Worm (Caenorhabditis elegans) whole organism, L4 larva: ENCODE data around the gene F46F2.3.

Experiments
- D1046.2 ChIP-seq: fragments of 200-800 bp; sonication (Bioruptor generic); IDR thresholded peaks from 2 replicates; pipeline ENCODE4 v1.3.6; 2022; ENCODE audit warnings: missing genetic modification characterization, missing compliant biosample characterization
- F44E2.7 ChIP-seq: fragments of 200-800 bp; sonication (Bioruptor generic); IDR thresholded peaks from 2 replicates; pipeline ENCODE4 v2.1.2; 2022; ENCODE audit warnings: missing genetic modification characterization, missing compliant biosample characterization
- T20F7.1 ChIP-seq: fragments of 200-800 bp; sonication (Bioruptor generic); optimal IDR thresholded peaks from 2 replicates; lab custom pipeline; 2018; ENCODE audit warnings: mild to moderate bottlenecking, missing genetic modification characterization, missing compliant biosample characterization
- aha-1 ChIP-seq: fragments of 150-350 bp; peaks from one replicate; lab custom pipeline; 2014; ENCODE audit warnings: missing biosample characterization, missing genetic modification characterization
- ama-1 ChIP-seq: fragments of 150-350 bp; optimal IDR thresholded peaks from 2 replicates; lab custom pipeline; 2014; ENCODE audit warnings: inconsistent platforms, mixed read lengths
- attf-4 ChIP-seq: sonication (generic microtip); optimal IDR thresholded peaks from 3 replicates; lab custom pipeline; 2017; ENCODE audit warnings: missing biosample characterization, missing genetic modification characterization
- ceh-20 ChIP-seq: fragments of 200-800 bp; sonication (Bioruptor generic); IDR thresholded peaks from 2 replicates; pipeline ENCODE4 v1.3.6; 2022; ENCODE audit warnings: missing genetic modification reagents, missing genetic modification characterization, missing compliant biosample characterization
- ceh-28 ChIP-seq: fragments of 150-350 bp; optimal IDR thresholded peaks from 2 replicates; lab custom pipeline; 2014; ENCODE audit warnings: missing biosample characterization, missing genetic modification reagents, missing genetic modification characterization
- ceh-32 ChIP-seq: sonication (generic microtip); optimal IDR thresholded peaks from 2 replicates; lab custom pipeline; 2016; ENCODE audit warnings: mild to moderate bottlenecking, missing genetic modification characterization, missing compliant biosample characterization; ENCODE audit not compliant: poor library complexity
- daf-12 ChIP-seq: fragments of 150-350 bp; optimal IDR thresholded peaks from 2 replicates; lab custom pipeline; 2014; ENCODE audit warnings: missing biosample characterization, missing genetic modification reagents, missing genetic modification characterization
- daf-16 ChIP-seq, 3 experiments: sonication (generic microtip); optimal IDR thresholded peaks; 2 replicates each; lab custom pipeline; 2016 to 2017; ENCODE audit warnings: missing genetic modification characterization in 3 of 3, missing genetic modification reagents in 3 of 3, mild to moderate bottlenecking in 2 of 3, missing compliant biosample characterization in 2 of 3, missing biosample characterization in 1 of 3, moderate library complexity in 1 of 3
- daf-8 ChIP-seq: fragments of 200-800 bp; sonication (Bioruptor generic); IDR thresholded peaks from 2 replicates; pipeline ENCODE4 v1.3.6; 2022; ENCODE audit warnings: missing genetic modification characterization, missing compliant biosample characterization
- dmd-6 ChIP-seq: fragments of 200-800 bp; sonication (Bioruptor generic); IDR thresholded peaks from 2 replicates; pipeline ENCODE4 v1.3.6; 2022; ENCODE audit warnings: missing genetic modification reagents, missing genetic modification characterization, missing compliant biosample characterization
- dmd-9 ChIP-seq: fragments of 200-800 bp; sonication (Bioruptor generic); IDR thresholded peaks from 2 replicates; pipeline ENCODE4 v1.3.6; 2022; ENCODE audit warnings: missing genetic modification reagents, missing genetic modification characterization, missing compliant biosample characterization
- dve-1 ChIP-seq: sonication (generic microtip); optimal IDR thresholded peaks from 2 replicates; lab custom pipeline; 2017; ENCODE audit warnings: antibody characterized with exemption, mild to moderate bottlenecking, missing genetic modification characterization, missing compliant biosample characterization; ENCODE audit not compliant: insufficient read depth
- fkh-10 ChIP-seq: fragments of 150-350 bp; optimal IDR thresholded peaks from 2 replicates; lab custom pipeline; 2014; ENCODE audit warnings: missing biosample characterization, missing genetic modification reagents, missing genetic modification characterization
- hif-1 ChIP-seq, 2 experiments: sonication (generic microtip); optimal IDR thresholded peaks; 2 replicates each; lab custom pipeline; 2016 to 2017; ENCODE audit warnings: missing compliant biosample characterization in 2 of 2, missing genetic modification characterization in 2 of 2, missing genetic modification reagents in 2 of 2, missing genotype in 2 of 2, mild to moderate bottlenecking in 1 of 2
- hlh-11 ChIP-seq: fragments of 200-800 bp; sonication (Bioruptor generic); optimal IDR thresholded peaks from 2 replicates; lab custom pipeline; 2018; ENCODE audit warnings: mild to moderate bottlenecking, missing genetic modification characterization, missing compliant biosample characterization
- hlh-30 ChIP-seq: sonication (generic microtip); optimal IDR thresholded peaks from 2 replicates; lab custom pipeline; 2017; ENCODE audit warnings: antibody characterized with exemption, mild to moderate bottlenecking, missing genetic modification characterization, missing compliant biosample characterization; ENCODE audit not compliant: insufficient read depth
- hmg-1.1 ChIP-seq: fragments of 200-800 bp; sonication (Bioruptor generic); IDR thresholded peaks from 2 replicates; pipeline ENCODE4 v1.3.6; 2022; ENCODE audit warnings: missing genetic modification reagents, missing genetic modification characterization, missing compliant biosample characterization
- lin-15B ChIP-seq: fragments of 150-350 bp; sonication (generic microtip); optimal IDR thresholded peaks from 3 replicates; lab custom pipeline; 2014; ENCODE audit warnings: missing biosample characterization, missing genetic modification characterization
- lin-29 ChIP-seq: fragments of 200-800 bp; sonication (Bioruptor generic); IDR thresholded peaks from 2 replicates; pipeline ENCODE4 v1.3.6; 2022; ENCODE audit warnings: missing genetic modification reagents, missing genetic modification characterization, missing compliant biosample characterization
- lin-39 ChIP-seq: fragments of 150-350 bp; optimal IDR thresholded peaks from 2 replicates; lab custom pipeline; 2014; ENCODE audit warnings: missing biosample characterization, missing genetic modification reagents, missing genetic modification characterization
- lsy-2 ChIP-seq, 2 experiments: fragments of 150-350 bp in 1 of 2; sonication (generic microtip) in 1 of 2; optimal IDR thresholded peaks; 2 replicates each; lab custom pipeline; 2014 to 2017; ENCODE audit warnings: missing biosample characterization in 2 of 2, missing genetic modification characterization in 2 of 2
- nhr-10 ChIP-seq: fragments of 150-350 bp; optimal IDR thresholded peaks from 2 replicates; lab custom pipeline; 2014; ENCODE audit warnings: missing biosample characterization, missing genetic modification characterization
- nhr-111 ChIP-seq: fragments of 200-800 bp; sonication (Bioruptor generic); optimal IDR thresholded peaks from 2 replicates; lab custom pipeline; 2018; ENCODE audit warnings: mild to moderate bottlenecking, missing genetic modification characterization, missing compliant biosample characterization
- nhr-237 ChIP-seq: sonication (generic microtip); optimal IDR thresholded peaks from 2 replicates; lab custom pipeline; 2017; ENCODE audit warnings: missing biosample characterization, missing genetic modification characterization
- nhr-28 ChIP-seq: fragments of 150-350 bp; optimal IDR thresholded peaks from 2 replicates; lab custom pipeline; 2014; ENCODE audit warnings: missing biosample characterization, missing genetic modification characterization
- nhr-6 ChIP-seq: fragments of 150-350 bp; optimal IDR thresholded peaks from 2 replicates; lab custom pipeline; 2014; ENCODE audit warnings: missing biosample characterization, missing genetic modification characterization
- pha-4 ChIP-seq, 2 experiments: fragments of 150-350 bp in 1 of 2; fragments of 200-800 bp in 1 of 2; sonication (Bioruptor generic) in 1 of 2; IDR thresholded peaks in 1 of 2; optimal IDR thresholded peaks in 1 of 2; 2 replicates each; pipeline versions ENCODE4 v1.3.6 to Lab custom; 2014 to 2022; ENCODE audit warnings: missing genetic modification characterization in 2 of 2, missing genetic modification reagents in 2 of 2, missing biosample characterization in 1 of 2, missing compliant biosample characterization in 1 of 2
- php-3 ChIP-seq: fragments of 200-800 bp; sonication (Bioruptor generic); IDR thresholded peaks from 2 replicates; pipeline ENCODE4 v1.3.6; 2022; ENCODE audit warnings: missing genetic modification reagents, missing genetic modification characterization, missing compliant biosample characterization
- pqm-1 ChIP-seq: sonication (generic microtip); optimal IDR thresholded peaks from 2 replicates; lab custom pipeline; 2017; ENCODE audit warnings: missing biosample characterization, missing genetic modification characterization
- saeg-2 ChIP-seq: fragments of 200-800 bp; sonication (Bioruptor generic); IDR thresholded peaks from 2 replicates; pipeline ENCODE4 v1.3.6; 2022; ENCODE audit warnings: missing genetic modification reagents, missing genetic modification characterization, missing compliant biosample characterization
- skn-1 ChIP-seq: fragments of 150-350 bp; optimal IDR thresholded peaks from 2 replicates; lab custom pipeline; 2014; ENCODE audit warnings: missing biosample characterization, missing genetic modification characterization
- snpc-4 ChIP-seq: fragments of 150-350 bp; optimal IDR thresholded peaks from 2 replicates; lab custom pipeline; 2014; ENCODE audit warnings: missing biosample characterization, missing genetic modification characterization
- tag-97 ChIP-seq: fragments of 200-800 bp; sonication (Bioruptor generic); IDR thresholded peaks from 2 replicates; pipeline ENCODE4 v1.3.6; 2022; ENCODE audit warnings: missing genetic modification characterization, missing compliant biosample characterization
- tra-1 ChIP-seq: fragments of 200-800 bp; sonication (Bioruptor generic); IDR thresholded peaks from 2 replicates; pipeline ENCODE4 v1.3.6; 2022; ENCODE audit warnings: missing genetic modification reagents, missing genetic modification characterization, missing compliant biosample characterization
- unc-62 ChIP-seq, 3 experiments: fragments of 150-350 bp in 1 of 3; sonication (generic microtip); optimal IDR thresholded peaks in 2 of 3; peaks in 1 of 3; 1 replicate in 1 of 3; 2 replicates in 2 of 3; lab custom pipeline; 2014 to 2017; ENCODE audit warnings: missing biosample characterization in 3 of 3, missing genetic modification characterization in 3 of 3, missing genetic modification reagents in 3 of 3, missing genotype in 1 of 3
- zfp-3 ChIP-seq: fragments of 200-800 bp; sonication (Bioruptor generic); conservative IDR thresholded peaks from 2 replicates; pipeline ENCODE4 v1.3.6; 2022; ENCODE audit warnings: missing genetic modification reagents, missing genetic modification characterization, missing compliant biosample characterization
- ztf-7 ChIP-seq: fragments of 150-350 bp; optimal IDR thresholded peaks from 2 replicates; lab custom pipeline; 2014; ENCODE audit warnings: missing biosample characterization, missing genetic modification characterization

F46F2.3 gene

ce11 chrX:15236036-15236435, 24.1 kb downstream of the F46F2.3 start (continued):
- no peak for TF ChIP-seq nhr-111 (GFP tag; lab: Kevin White, UChicago)
- no peak for TF ChIP-seq daf-8

DNA sequence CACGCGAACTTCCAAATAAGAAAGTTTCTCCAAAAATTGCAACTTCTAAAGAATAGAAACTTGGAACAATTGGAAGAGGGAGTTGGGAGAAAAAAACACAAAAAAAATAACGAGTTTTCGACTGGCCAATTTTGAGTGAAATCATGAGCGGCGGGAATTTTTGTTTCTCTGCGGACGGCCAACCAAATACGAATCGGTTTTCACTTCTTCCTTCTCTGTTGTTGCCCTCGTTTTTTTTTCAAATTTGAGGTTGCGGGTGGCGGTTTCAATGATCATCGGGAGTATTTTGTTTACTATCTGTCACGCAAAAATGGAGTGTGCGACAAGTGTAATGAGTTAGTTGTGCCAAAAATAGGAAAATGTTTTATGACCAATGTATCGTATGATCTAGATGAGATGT, 26.4 kb downstream of the F46F2.3 start:
- TF ChIP-seq zfp-3 (GFP tag; lab: Robert Waterston, UW) (no peak), unc-62 (GFP tag; optimal IDR thresholded peaks at IDR 0.05 in 1 of 2; lab: Kevin White, UChicago) (peak in 1 of 2 experiments; percentile 46), unc-62 (tag; optimal IDR thresholded peaks at IDR 0.05; lab: Kevin White, UChicago) (no peak), daf-16 (GFP tag; optimal IDR thresholded peaks at IDR 0.05; lab: Kevin White, UChicago) (no peak), daf-16 (tag; optimal IDR thresholded peaks at IDR 0.05; lab: Kevin White, UChicago) (peak; percentile 44), nhr-28 (tag; lab: Kevin White, UChicago) (peak; percentile 7)

DNA sequence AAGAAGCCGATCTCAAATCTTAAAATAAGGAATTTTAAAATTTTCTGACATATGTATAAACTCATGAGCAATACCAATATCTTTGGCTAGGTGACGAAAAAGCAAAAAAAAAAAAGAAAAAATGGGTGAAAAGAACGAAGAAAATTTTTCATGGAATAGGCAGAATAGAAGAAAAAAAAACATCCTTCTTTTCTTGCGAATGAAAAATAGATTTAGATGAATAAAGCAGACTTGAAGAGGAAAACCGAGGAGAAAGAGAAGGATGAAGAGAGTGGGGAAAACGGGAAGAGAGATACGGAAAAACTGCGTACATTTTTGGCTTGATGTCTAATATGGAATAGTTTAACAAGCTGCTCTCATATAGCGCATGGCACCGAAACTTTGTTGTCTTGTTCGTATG, 28.3 kb downstream of the F46F2.3 start:
- TF ChIP-seq aha-1 (tag; lab: Kevin White, UChicago) (peak; percentile 93), fkh-10 (GFP tag; lab: Kevin White, UChicago) (peak; percentile 24), lsy-2 (tag; optimal IDR thresholded peaks at IDR 0.05; lab: Kevin White, UChicago) (no peak)

- TF ChIP-seq saeg-2 (GFP tag; lab: Robert Waterston, UW) (no peak), pqm-1 (tag; lab: Kevin White, UChicago) (peak; percentile 41), nhr-6 (tag; lab: Kevin White, UChicago) (no peak), hlh-30 (tag; lab: Kevin White, UChicago) (peak; percentile 62), aha-1 (tag; lab: Kevin White, UChicago) (peak; percentile 48), tra-1 (GFP tag; lab: Robert Waterston, UW) (0 out of 2 replicates have a peak, but pooled peaks have one; percentile 32), daf-16 (GFP tag; optimal IDR thresholded peaks at IDR 0.05; lab: Kevin White, UChicago) (no peak), daf-16 (tag; optimal IDR thresholded peaks at IDR 0.05; lab: Kevin White, UChicago) (peak; percentile 68), php-3 (GFP tag; lab: Robert Waterston, UW) (peak; percentile 56; the same call in 1 of the 2 replicates), dve-1 (tag; lab: Kevin White, UChicago) (peak; percentile 9), dmd-6 (GFP tag; lab: Robert Waterston, UW) (peak; percentile 48), snpc-4 (no peak)
Measured at ce11 chrX:15230394-15230968, 29.6 kb downstream of the F46F2.3 start, which contains the start of gene H03A11.2. TSS of gene H03A11.2 (minus strand) at chrX:15230645.

DNA sequence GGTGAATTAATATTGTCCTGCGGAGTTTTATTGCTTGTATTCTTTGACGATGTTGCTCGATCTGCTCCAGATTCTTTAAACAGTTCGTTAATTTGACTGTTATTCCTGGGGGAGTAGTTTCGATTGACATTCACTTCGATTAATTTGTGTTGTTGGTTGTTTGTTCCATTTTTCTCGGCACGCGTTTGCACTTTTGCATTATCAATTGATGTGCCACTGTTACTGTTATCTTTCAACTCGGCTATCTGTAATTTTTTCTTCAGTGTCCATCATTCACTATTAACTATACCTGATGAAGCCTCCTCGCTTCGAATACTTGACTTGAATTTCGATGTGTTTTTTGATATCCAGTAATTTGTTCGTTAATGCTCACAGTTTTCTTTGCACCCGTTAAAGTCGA, 30.9 kb downstream of the F46F2.3 start:
- TF ChIP-seq ztf-7 (tag; lab: Kevin White, UChicago), result no peak
- TF ChIP-seq daf-12, result no peak
- no peak for TF ChIP-seq hmg-1.1 (GFP tag; lab: Robert Waterston, UW)
- no peak for TF ChIP-seq F44E2.7
- TF ChIP-seq nhr-10 (tag; lab: Kevin White, UChicago), result no peak
- TF ChIP-seq ceh-28 (tag; lab: Kevin White, UChicago), result no peak
- no peak for TF ChIP-seq skn-1
- peak; percentile 55 for TF ChIP-seq nhr-28 (tag; lab: Kevin White, UChicago)
- TF ChIP-seq tra-1 (GFP tag; lab: Robert Waterston, UW), result no peak
- no peak for TF ChIP-seq tag-97
- TF ChIP-seq pha-4 (GFP tag; IDR thresholded peaks at IDR 0.05; lab: Robert Waterston, UW), result no peak
- no peak for TF ChIP-seq pha-4 (tag; optimal IDR thresholded peaks at IDR 0.05; lab: Kevin White, UChicago)
- no peak for TF ChIP-seq lin-15B (tag; lab: Kevin White, UChicago)
- TF ChIP-seq lin-39, result no peak
- TF ChIP-seq pqm-1 (tag; lab: Kevin White, UChicago), result peak; percentile 73
- no peak for TF ChIP-seq daf-16 (GFP tag; optimal IDR thresholded peaks at IDR 0.05; lab: Kevin White, UChicago)
- peak; percentile 71 for TF ChIP-seq daf-16 (tag; optimal IDR thresholded peaks at IDR 0.05; lab: Kevin White, UChicago)
- peak; percentile 4 for TF ChIP-seq hlh-11 (tag; lab: Kevin White, UChicago)
- no peak for TF ChIP-seq nhr-237 (tag; lab: Kevin White, UChicago)
- no peak for TF ChIP-seq attf-4
- no peak for TF ChIP-seq D1046.2 (GFP tag; lab: Robert Waterston, UW)
- TF ChIP-seq dve-1 (tag; lab: Kevin White, UChicago), result peak; percentile 16
- TF ChIP-seq ceh-32 (tag; lab: Kevin White, UChicago), result no peak
- TF ChIP-seq ama-1 (lab: Kevin White, UChicago), result no peak
- TF ChIP-seq dmd-9 (GFP tag; lab: Robert Waterston, UW), result no peak
- no peak for TF ChIP-seq T20F7.1 (GFP tag; lab: Kevin White, UChicago)
- no peak for TF ChIP-seq lin-29 (GFP tag; lab: Robert Waterston, UW)
- TF ChIP-seq hif-1 (tag; optimal IDR thresholded peaks at IDR 0.05; lab: Kevin White, UChicago), result no peak
- no peak for TF ChIP-seq ceh-20 (GFP tag; lab: Robert Waterston, UW)
